Worm (Caenorhabditis elegans) whole organism, L4/young adult: Measurements from ENCODE around the gene sms-2.

Source experiments
- W03F9.2 ChIP-seq: fragments of 150-350 bp; optimal IDR thresholded peaks from 2 replicates; lab custom pipeline; 2014; ENCODE audit warnings: missing biosample characterization, missing genetic modification characterization
- dao-5 ChIP-seq: sonication (generic microtip); optimal IDR thresholded peaks from 2 replicates; lab custom pipeline; 2016; ENCODE audit warnings: missing genotype, missing genetic modification characterization, moderate library complexity, missing compliant biosample characterization
- him-1 ChIP-seq: sonication (generic microtip); optimal IDR thresholded peaks from 2 replicates; lab custom pipeline; 2016; ENCODE audit warnings: missing genotype, missing genetic modification reagents, missing genetic modification characterization, missing compliant biosample characterization

- TF ChIP-seq him-1 (no peak), W03F9.2 (tag; lab: Kevin White, UChicago) (no peak), dao-5 (tag; lab: Kevin White, UChicago) (no peak)
Measured at ce11 chrX:926125-926524, 22.6 kb downstream of the sms-2 start.
